Worm (Caenorhabditis elegans) whole organism, L1 larva: ENCODE data around the gene F46G11.4.

Experiments
- C16A3.4 ChIP-seq: fragments of 150-350 bp; optimal IDR thresholded peaks from 2 replicates; lab custom pipeline; 2014; ENCODE audit warnings: missing biosample characterization, missing genetic modification characterization
- aha-1 ChIP-seq: fragments of 150-350 bp; optimal IDR thresholded peaks from 2 replicates; lab custom pipeline; 2014; ENCODE audit warnings: missing biosample characterization, missing genetic modification characterization
- aly-2 ChIP-seq: fragments of 150-350 bp; optimal IDR thresholded peaks from 2 replicates; lab custom pipeline; 2014; ENCODE audit warnings: missing biosample characterization, missing genetic modification characterization
- ceh-63 ChIP-seq: fragments of 200-800 bp; sonication (Bioruptor generic); optimal IDR thresholded peaks from 2 replicates; lab custom pipeline; 2018; ENCODE audit warnings: mild to moderate bottlenecking, missing genetic modification characterization, missing compliant biosample characterization
- ceh-8 ChIP-seq: fragments of 200-800 bp; sonication (Bioruptor generic); optimal IDR thresholded peaks from 2 replicates; lab custom pipeline; 2018; ENCODE audit warnings: mild to moderate bottlenecking, missing genetic modification characterization, moderate library complexity, missing compliant biosample characterization
- ceh-82 ChIP-seq, 3 experiments: fragments of 150-350 bp in 1 of 3; sonication (generic microtip) in 2 of 3; optimal IDR thresholded peaks; 2 replicates each; lab custom pipeline; 2014 to 2017; ENCODE audit warnings: missing biosample characterization in 3 of 3, missing genetic modification characterization in 3 of 3
- ces-1 ChIP-seq: fragments of 150-350 bp; optimal IDR thresholded peaks from 2 replicates; lab custom pipeline; 2014; ENCODE audit warnings: missing biosample characterization, missing genetic modification reagents, missing genetic modification characterization
- efl-1 ChIP-seq, 4 experiments: fragments of 150-350 bp; optimal IDR thresholded peaks in 3 of 4; peaks in 1 of 4; 1 replicate in 1 of 4; 2 replicates in 3 of 4; lab custom pipeline; 2014; ENCODE audit warnings: missing biosample characterization in 2 of 4, missing genetic modification characterization in 2 of 4, missing genetic modification reagents in 2 of 4
- efl-3 ChIP-seq: fragments of 200-800 bp; sonication (Bioruptor generic); optimal IDR thresholded peaks from 2 replicates; lab custom pipeline; 2018; ENCODE audit warnings: mild to moderate bottlenecking, missing genetic modification characterization, missing compliant biosample characterization
- egl-27 ChIP-seq, 2 experiments: fragments of 150-350 bp in 1 of 2; sonication (generic microtip); optimal IDR thresholded peaks; 3 replicates each; lab custom pipeline; 2017 to 2018; ENCODE audit warnings: missing biosample characterization in 2 of 2, missing genetic modification characterization in 2 of 2, missing genetic modification reagents in 2 of 2
- elt-2 ChIP-seq: sonication (generic microtip); optimal IDR thresholded peaks from 2 replicates; lab custom pipeline; 2016; ENCODE audit warnings: missing genetic modification characterization, mild to moderate bottlenecking, inconsistent platforms, missing compliant biosample characterization, missing genetic modification reagents
- ets-5 ChIP-seq: fragments of 200-800 bp; sonication (Bioruptor generic); IDR thresholded peaks from 2 replicates; pipeline ENCODE4 v1.3.6; 2022; ENCODE audit warnings: missing genetic modification characterization, missing compliant biosample characterization
- fkh-4 ChIP-seq: sonication (generic microtip); optimal IDR thresholded peaks from 2 replicates; lab custom pipeline; 2016; ENCODE audit warnings: missing compliant biosample characterization, missing genetic modification characterization, borderline replicate concordance
- fkh-8 ChIP-seq: sonication (generic microtip); optimal IDR thresholded peaks from 2 replicates; lab custom pipeline; 2016; ENCODE audit warnings: mild to moderate bottlenecking, missing genetic modification characterization, missing compliant biosample characterization
- grh-1 ChIP-seq: fragments of 200-800 bp; sonication (Bioruptor generic); IDR thresholded peaks from 2 replicates; pipeline ENCODE4 v1.3.6; 2022; ENCODE audit warnings: missing genetic modification reagents, missing genetic modification characterization, missing compliant biosample characterization
- hlh-17 ChIP-seq: fragments of 200-800 bp; sonication (Bioruptor generic); optimal IDR thresholded peaks from 2 replicates; lab custom pipeline; 2018; ENCODE audit warnings: missing genetic modification characterization, mild to moderate bottlenecking, missing compliant biosample characterization, moderate library complexity, borderline replicate concordance
- hlh-4 ChIP-seq: sonication (generic microtip); optimal IDR thresholded peaks from 2 replicates; lab custom pipeline; 2016; ENCODE audit warnings: mild to moderate bottlenecking, missing genetic modification characterization, missing compliant biosample characterization
- isw-1 ChIP-seq: fragments of 200-800 bp; sonication (Bioruptor generic); IDR thresholded peaks from 2 replicates; pipeline ENCODE4 v1.3.6; 2022; ENCODE audit warnings: missing genetic modification characterization, missing compliant biosample characterization
- jun-1 ChIP-seq: fragments of 150-350 bp; optimal IDR thresholded peaks from 2 replicates; lab custom pipeline; 2014; ENCODE audit warnings: missing biosample characterization, missing genetic modification reagents, missing genetic modification characterization
- lin-13 ChIP-seq: fragments of 150-350 bp; optimal IDR thresholded peaks from 2 replicates; lab custom pipeline; 2014; ENCODE audit warnings: missing biosample characterization, missing genetic modification reagents, missing genetic modification characterization
- lin-14 ChIP-seq: fragments of 200-800 bp; sonication (Bioruptor generic); optimal IDR thresholded peaks from 2 replicates; lab custom pipeline; 2018; ENCODE audit warnings: mild to moderate bottlenecking, missing genetic modification characterization, moderate library complexity, missing compliant biosample characterization
- lin-39 ChIP-seq: fragments of 150-350 bp; optimal IDR thresholded peaks from 2 replicates; lab custom pipeline; 2014; ENCODE audit warnings: missing biosample characterization, missing genetic modification reagents, missing genetic modification characterization
- lsy-2 ChIP-seq, 2 experiments: fragments of 150-350 bp; optimal IDR thresholded peaks; 2 replicates each; lab custom pipeline; 2014; ENCODE audit warnings: missing biosample characterization in 2 of 2, missing genetic modification characterization in 2 of 2
- mab-9 ChIP-seq: fragments of 200-800 bp; sonication (Bioruptor generic); IDR thresholded peaks from 2 replicates; pipeline ENCODE4 v1.3.6; 2022; ENCODE audit warnings: missing genetic modification reagents, missing genetic modification characterization, missing compliant biosample characterization
- nhr-12 ChIP-seq: sonication (generic microtip); optimal IDR thresholded peaks from 2 replicates; lab custom pipeline; 2017; ENCODE audit warnings: missing biosample characterization, missing genetic modification characterization
- nhr-28 ChIP-seq: fragments of 150-350 bp; optimal IDR thresholded peaks from 2 replicates; lab custom pipeline; 2014; ENCODE audit warnings: missing biosample characterization, missing genetic modification characterization
- nhr-47 ChIP-seq: sonication (generic microtip); optimal IDR thresholded peaks from 2 replicates; lab custom pipeline; 2016; ENCODE audit warnings: mild to moderate bottlenecking, missing genetic modification characterization, moderate library complexity, missing compliant biosample characterization
- nhr-71 ChIP-seq: sonication (generic microtip); optimal IDR thresholded peaks from 2 replicates; lab custom pipeline; 2016; ENCODE audit warnings: mild to moderate bottlenecking, missing genetic modification characterization, moderate library complexity, missing compliant biosample characterization
- nhr-90 ChIP-seq: sonication (generic microtip); optimal IDR thresholded peaks from 2 replicates; lab custom pipeline; 2016; ENCODE audit warnings: mild to moderate bottlenecking, missing genetic modification characterization, missing compliant biosample characterization; ENCODE audit not compliant: poor library complexity
- pqm-1 ChIP-seq: sonication (generic microtip); optimal IDR thresholded peaks from 3 replicates; lab custom pipeline; 2017; ENCODE audit warnings: missing biosample characterization, missing genetic modification characterization
- rnt-1 ChIP-seq: sonication (generic microtip); optimal IDR thresholded peaks from 2 replicates; lab custom pipeline; 2016; ENCODE audit warnings: mild to moderate bottlenecking, missing genetic modification characterization, moderate library complexity, missing compliant biosample characterization
- skn-1 ChIP-seq: fragments of 150-350 bp; optimal IDR thresholded peaks from 2 replicates; lab custom pipeline; 2014; ENCODE audit warnings: missing biosample characterization, missing genetic modification characterization
- snpc-4 ChIP-seq: fragments of 150-350 bp; optimal IDR thresholded peaks from 2 replicates; lab custom pipeline; 2014; ENCODE audit warnings: missing biosample characterization, missing genetic modification characterization
- sox-4 ChIP-seq: sonication (generic microtip); optimal IDR thresholded peaks from 2 replicates; lab custom pipeline; 2016; ENCODE audit warnings: missing genetic modification characterization, missing compliant biosample characterization
- tbx-2 ChIP-seq: sonication (generic microtip); optimal IDR thresholded peaks from 2 replicates; lab custom pipeline; 2016; ENCODE audit warnings: missing genetic modification characterization, missing compliant biosample characterization
- unc-130 ChIP-seq: fragments of 150-350 bp; optimal IDR thresholded peaks from 2 replicates; lab custom pipeline; 2017; ENCODE audit warnings: missing biosample characterization, missing genetic modification characterization, inconsistent platforms
- zip-4 ChIP-seq: fragments of 200-800 bp; sonication (Bioruptor generic); optimal IDR thresholded peaks from 2 replicates; lab custom pipeline; 2018; ENCODE audit warnings: mild to moderate bottlenecking, missing genetic modification characterization, moderate library complexity, missing compliant biosample characterization
- ztf-4 ChIP-seq: fragments of 150-350 bp; optimal IDR thresholded peaks from 2 replicates; lab custom pipeline; 2014; ENCODE audit warnings: missing biosample characterization, missing genetic modification characterization

Gene F46G11.4

DNA sequence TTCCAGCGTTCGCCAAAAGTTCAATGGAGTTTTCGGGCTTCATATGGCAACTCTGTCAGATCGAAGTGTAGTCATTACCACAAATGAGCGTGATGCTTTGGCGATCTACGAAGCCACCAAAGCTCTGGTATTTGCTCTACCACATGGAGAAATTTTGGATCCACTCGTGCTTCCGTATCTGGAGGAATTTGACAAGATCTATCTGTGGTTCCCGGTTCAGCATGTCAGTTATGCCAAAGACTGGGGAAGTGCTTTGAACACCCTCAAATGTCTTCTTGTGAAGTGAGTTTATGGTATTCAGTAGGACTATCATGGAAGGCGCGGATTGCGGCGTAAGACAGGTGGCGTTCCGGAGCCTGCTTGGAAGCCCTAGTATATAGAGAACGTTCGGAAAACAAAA is 4.2 kb downstream of the F46G11.4 start:
- TF ChIP-seq efl-3 (GFP tag; lab: Kevin White, UChicago) (no peak), lsy-2 (tag; optimal IDR thresholded peaks at IDR 0.05; lab: Kevin White, UChicago) (no peak), lin-39 (tag; lab: Kevin White, UChicago) (no peak), nhr-71 (tag; lab: Kevin White, UChicago) (no peak), egl-27 (tag; optimal IDR thresholded peaks at IDR 0.05; lab: Kevin White, UChicago) (no peak), C16A3.4 (tag; lab: Kevin White, UChicago) (no peak), nhr-12 (tag; lab: Kevin White, UChicago) (no peak), mab-9 (no peak), ets-5 (GFP tag; lab: Robert Waterston, UW) (no peak), lin-13 (GFP tag; lab: Kevin White, UChicago) (no peak), nhr-90 (tag; lab: Kevin White, UChicago) (no peak), aha-1 (tag; lab: Kevin White, UChicago) (no peak), nhr-28 (tag; lab: Kevin White, UChicago) (no peak), elt-2 (tag; lab: Kevin White, UChicago) (no peak), fkh-4 (tag; lab: Kevin White, UChicago) (no peak), sox-4 (no peak)

- TF ChIP-seq nhr-47 (tag; lab: Kevin White, UChicago) (no peak), lin-14 (GFP tag; lab: Kevin White, UChicago) (peak; percentile 12), hlh-17 (GFP tag; lab: Kevin White, UChicago) (no peak), jun-1 (no peak), fkh-8 (tag; lab: Kevin White, UChicago) (peak; percentile 26), aly-2 (no peak)
Observed at ce11 chrX:5790915-5791314, 7.7 kb downstream of the F46G11.4 start, which contains the start of gene twnk-1. twnk-1 (plus strand) TSS chrX:5791215.

- TF ChIP-seq fkh-4 (tag; lab: Kevin White, UChicago) (no peak), lin-39 (tag; lab: Kevin White, UChicago) (no peak), skn-1 (tag; lab: Kevin White, UChicago) (no peak), zip-4 (no peak), hlh-4 (tag; lab: Kevin White, UChicago) (no peak)
Observed at ce11 chrX:5787861-5788260, 10.7 kb downstream of the F46G11.4 start, which contains the start of gene F46G11.2. F46G11.2 (plus strand) TSS chrX:5788161.

ce11 chrX:5786193-5786592 is 12.4 kb downstream of the F46G11.4 start, which contains the start of gene F46G11.6:
F46G11.6 (plus strand) TSS chrX:5786493.
- TF ChIP-seq isw-1 (GFP tag; lab: Robert Waterston, UW) (no peak), unc-130 (tag; lab: Kevin White, UChicago) (no peak), tbx-2 (tag; lab: Kevin White, UChicago) (no peak), pqm-1 (no peak), ceh-63 (no peak), hlh-4 (tag; lab: Kevin White, UChicago) (no peak), snpc-4 (tag; lab: Kevin White, UChicago) (no peak), mab-9 (no peak), efl-1 (optimal IDR thresholded peaks at IDR 0.05; lab: Kevin White, UChicago) (no peak), efl-1 (GFP tag; optimal IDR thresholded peaks at IDR 0.05 in 1 of 2; lab: Kevin White, UChicago) (no peak), lin-13 (GFP tag; lab: Kevin White, UChicago) (no peak), grh-1 (no peak), rnt-1 (no peak), ces-1 (GFP tag; lab: Kevin White, UChicago) (no peak), nhr-90 (tag; lab: Kevin White, UChicago) (no peak), lin-39 (tag; lab: Kevin White, UChicago) (no peak), ztf-4 (no peak), fkh-8 (tag; lab: Kevin White, UChicago) (no peak), ceh-8 (GFP tag; lab: Kevin White, UChicago) (no peak), nhr-47 (tag; lab: Kevin White, UChicago) (no peak), ceh-82 (tag; optimal IDR thresholded peaks at IDR 0.05; lab: Kevin White, UChicago) (no peak)
